Worm (Caenorhabditis elegans) whole organism, L2 larva: Measurements from ENCODE around the gene sand-1.

ENCODE experiments used
- C34F6.9 ChIP-seq: fragments of 150-350 bp; optimal IDR thresholded peaks from 2 replicates; lab custom pipeline; 2014; ENCODE audit warnings: missing biosample characterization, missing genetic modification characterization
- F13H6.1 ChIP-seq: sonication (generic microtip); optimal IDR thresholded peaks from 2 replicates; lab custom pipeline; 2016; ENCODE audit warnings: missing genetic modification characterization, missing compliant biosample characterization
- Y55F3AM.14 ChIP-seq: fragments of 200-800 bp; sonication (Bioruptor generic); optimal IDR thresholded peaks from 2 replicates; lab custom pipeline; 2018; ENCODE audit warnings: mild to moderate bottlenecking, missing genetic modification characterization, missing compliant biosample characterization
- aly-2 ChIP-seq: fragments of 150-350 bp; optimal IDR thresholded peaks from 2 replicates; lab custom pipeline; 2014; ENCODE audit warnings: missing biosample characterization, missing genetic modification characterization
- ama-1 ChIP-seq: fragments of 150-350 bp; optimal IDR thresholded peaks from 2 replicates; lab custom pipeline; 2018; ENCODE audit warnings: inconsistent platforms
- blmp-1 ChIP-seq: sonication (generic microtip); optimal IDR thresholded peaks from 2 replicates; lab custom pipeline; 2017; ENCODE audit warnings: missing genetic modification characterization, mild to moderate bottlenecking, missing compliant biosample characterization, antibody characterized with exemption, moderate library complexity; ENCODE audit not compliant: insufficient read depth
- ceh-16 ChIP-seq: fragments of 150-350 bp; optimal IDR thresholded peaks from 2 replicates; lab custom pipeline; 2014; ENCODE audit warnings: missing biosample characterization, missing genetic modification characterization
- ceh-82 ChIP-seq: fragments of 150-350 bp; optimal IDR thresholded peaks from 2 replicates; lab custom pipeline; 2014; ENCODE audit warnings: missing biosample characterization, missing genetic modification characterization
- crh-2 ChIP-seq: sonication (generic microtip); optimal IDR thresholded peaks from 2 replicates; lab custom pipeline; 2017; ENCODE audit warnings: missing biosample characterization, missing genetic modification characterization
- dmd-4 ChIP-seq: sonication (generic microtip); optimal IDR thresholded peaks from 2 replicates; lab custom pipeline; 2017; ENCODE audit warnings: missing biosample characterization, missing genetic modification characterization
- egl-27 ChIP-seq: sonication (generic microtip); optimal IDR thresholded peaks from 3 replicates; lab custom pipeline; 2017; ENCODE audit warnings: missing biosample characterization, missing genetic modification reagents, missing genetic modification characterization
- elt-3 ChIP-seq: sonication (generic microtip); optimal IDR thresholded peaks from 2 replicates; lab custom pipeline; 2017; ENCODE audit warnings: missing biosample characterization, missing genetic modification characterization
- fos-1 ChIP-seq: fragments of 150-350 bp; optimal IDR thresholded peaks from 2 replicates; lab custom pipeline; 2014; ENCODE audit warnings: missing biosample characterization, missing genetic modification characterization
- gmeb-1 ChIP-seq: fragments of 150-350 bp; optimal IDR thresholded peaks from 2 replicates; lab custom pipeline; 2014; ENCODE audit warnings: missing biosample characterization, missing genetic modification characterization
- lin-13 ChIP-seq: fragments of 150-350 bp; optimal IDR thresholded peaks from 2 replicates; lab custom pipeline; 2014; ENCODE audit warnings: missing biosample characterization, missing genetic modification reagents, missing genetic modification characterization
- lin-39 ChIP-seq: fragments of 150-350 bp; optimal IDR thresholded peaks from 2 replicates; lab custom pipeline; 2014; ENCODE audit warnings: missing biosample characterization, missing genetic modification reagents, missing genetic modification characterization
- lsy-2 ChIP-seq, 2 experiments: fragments of 150-350 bp in 1 of 2; sonication (generic microtip) in 1 of 2; optimal IDR thresholded peaks; 2 replicates each; lab custom pipeline; 2014 to 2017; ENCODE audit warnings: missing biosample characterization in 2 of 2, missing genetic modification characterization in 2 of 2
- mab-5 ChIP-seq: fragments of 150-350 bp; optimal IDR thresholded peaks from 2 replicates; lab custom pipeline; 2014; ENCODE audit warnings: missing biosample characterization, missing genetic modification characterization
- mbf-1 ChIP-seq: sonication (generic microtip); optimal IDR thresholded peaks from 2 replicates; lab custom pipeline; 2017; ENCODE audit warnings: missing biosample characterization, missing genetic modification characterization
- nhr-11 ChIP-seq: fragments of 150-350 bp; optimal IDR thresholded peaks from 2 replicates; lab custom pipeline; 2014; ENCODE audit warnings: missing biosample characterization, missing genetic modification characterization
- nhr-12 ChIP-seq: fragments of 150-350 bp; optimal IDR thresholded peaks from 2 replicates; lab custom pipeline; 2014; ENCODE audit warnings: missing biosample characterization, missing genetic modification characterization
- nhr-129 ChIP-seq: fragments of 150-350 bp; optimal IDR thresholded peaks from 2 replicates; lab custom pipeline; 2014; ENCODE audit warnings: missing biosample characterization, missing genetic modification characterization
- nhr-21 ChIP-seq: fragments of 150-350 bp; optimal IDR thresholded peaks from 2 replicates; lab custom pipeline; 2014; ENCODE audit warnings: missing biosample characterization, missing genetic modification characterization
- nhr-23 ChIP-seq: fragments of 150-350 bp; optimal IDR thresholded peaks from 2 replicates; lab custom pipeline; 2014; ENCODE audit warnings: missing biosample characterization, missing genetic modification reagents, missing genetic modification characterization
- nhr-237 ChIP-seq: fragments of 150-350 bp; optimal IDR thresholded peaks from 2 replicates; lab custom pipeline; 2014; ENCODE audit warnings: missing biosample characterization, missing genetic modification characterization
- nhr-25 ChIP-seq: fragments of 150-350 bp; sonication (generic microtip); optimal IDR thresholded peaks from 3 replicates; lab custom pipeline; 2014; ENCODE audit warnings: missing biosample characterization, missing genetic modification characterization
- nhr-6 ChIP-seq: fragments of 150-350 bp; optimal IDR thresholded peaks from 2 replicates; lab custom pipeline; 2014; ENCODE audit warnings: missing biosample characterization, missing genetic modification characterization
- nhr-77 ChIP-seq: fragments of 150-350 bp; optimal IDR thresholded peaks from 2 replicates; lab custom pipeline; 2014; ENCODE audit warnings: missing biosample characterization, missing genetic modification characterization
- sem-4 ChIP-seq: fragments of 150-350 bp; optimal IDR thresholded peaks from 2 replicates; lab custom pipeline; 2014; ENCODE audit warnings: missing biosample characterization, missing genetic modification reagents, missing genetic modification characterization
- skn-1 ChIP-seq: sonication (generic microtip); optimal IDR thresholded peaks from 2 replicates; lab custom pipeline; 2017; ENCODE audit warnings: missing biosample characterization, missing genetic modification characterization
- sma-3 ChIP-seq: sonication (generic microtip); optimal IDR thresholded peaks from 2 replicates; lab custom pipeline; 2016; ENCODE audit warnings: missing genetic modification reagents, missing genetic modification characterization, missing compliant biosample characterization
- sma-9 ChIP-seq, 2 experiments: fragments of 150-350 bp in 1 of 2; sonication (generic microtip) in 1 of 2; optimal IDR thresholded peaks; 2 replicates each; lab custom pipeline; 2014 to 2016; ENCODE audit warnings: missing genetic modification characterization in 2 of 2, mild to moderate bottlenecking in 1 of 2, missing biosample characterization in 1 of 2, missing compliant biosample characterization in 1 of 2, missing genetic modification reagents in 1 of 2, moderate library complexity in 1 of 2
- snpc-4 ChIP-seq: fragments of 150-350 bp; optimal IDR thresholded peaks from 2 replicates; lab custom pipeline; 2014; ENCODE audit warnings: missing biosample characterization, missing genetic modification characterization
- unc-39 ChIP-seq: fragments of 150-350 bp; optimal IDR thresholded peaks from 2 replicates; lab custom pipeline; 2014; ENCODE audit warnings: missing biosample characterization, missing genetic modification characterization
- unc-55 ChIP-seq: fragments of 150-350 bp; sonication (generic microtip); optimal IDR thresholded peaks from 3 replicates; lab custom pipeline; 2014; ENCODE audit warnings: missing biosample characterization, missing genetic modification reagents, missing genetic modification characterization
- unc-62 ChIP-seq: fragments of 150-350 bp; optimal IDR thresholded peaks from 2 replicates; lab custom pipeline; 2014; ENCODE audit warnings: missing biosample characterization, missing genetic modification reagents, missing genetic modification characterization
- ztf-1 ChIP-seq: fragments of 200-800 bp; sonication (Bioruptor generic); conservative IDR thresholded peaks from 2 replicates; pipeline ENCODE4 v1.3.6; 2022; ENCODE audit warnings: missing genetic modification characterization, missing compliant biosample characterization
- ztf-11 ChIP-seq: sonication (generic microtip); optimal IDR thresholded peaks from 2 replicates; lab custom pipeline; 2017; ENCODE audit warnings: missing biosample characterization, missing genetic modification characterization

Gene sand-1

ce11 chrIV:5394687-5395086, 28.0 kb downstream of the sand-1 start, which contains the start of the genes perm-3 and swsn-6 (continued):
- no peak for TF ChIP-seq Y55F3AM.14

- TF ChIP-seq dmd-4 (tag; lab: Kevin White, UChicago) (no peak), sma-3 (GFP tag; lab: Kevin White, UChicago) (no peak), nhr-129 (tag; lab: Kevin White, UChicago) (no peak), blmp-1 (no peak), unc-39 (tag; lab: Kevin White, UChicago) (no peak), ztf-1 (GFP tag; lab: Robert Waterston, UW) (no peak), F13H6.1 (tag; lab: Kevin White, UChicago) (no peak), ceh-16 (no peak), C34F6.9 (tag; lab: Kevin White, UChicago) (no peak)
Observed at ce11 chrIV:5396769-5397168, 30.1 kb downstream of the sand-1 start, which contains the start of gene ZK616.3. Gene ZK616.3 (plus strand): TSS chrIV:5397069.

- no peak for TF ChIP-seq snpc-4 (tag; lab: Kevin White, UChicago)
- no peak for TF ChIP-seq ztf-1 (GFP tag; lab: Robert Waterston, UW)
- TF ChIP-seq skn-1 = no peak
- TF ChIP-seq sma-3 (GFP tag; lab: Kevin White, UChicago) = no peak
- TF ChIP-seq dmd-4 (tag; lab: Kevin White, UChicago) = no peak
- TF ChIP-seq unc-39 (tag; lab: Kevin White, UChicago) = no peak
- no peak for TF ChIP-seq nhr-129 (tag; lab: Kevin White, UChicago)
- TF ChIP-seq nhr-12 (tag; lab: Kevin White, UChicago) = no peak
- no peak for TF ChIP-seq nhr-23 (tag; lab: Kevin White, UChicago)
- no peak for TF ChIP-seq elt-3 (tag; lab: Kevin White, UChicago)
- no peak for TF ChIP-seq nhr-11 (tag; lab: Kevin White, UChicago)
- TF ChIP-seq sma-9 (GFP tag; optimal IDR thresholded peaks at IDR 0.05; lab: Kevin White, UChicago) = no peak
- TF ChIP-seq sma-9 (tag; optimal IDR thresholded peaks at IDR 0.05; lab: Kevin White, UChicago) = no peak
- no peak for TF ChIP-seq aly-2
- TF ChIP-seq lsy-2 (tag; optimal IDR thresholded peaks at IDR 0.05; lab: Kevin White, UChicago) = no peak
- no peak for TF ChIP-seq fos-1 (tag; lab: Kevin White, UChicago)
- no peak for TF ChIP-seq ceh-16
- no peak for TF ChIP-seq unc-55 (GFP tag; lab: Kevin White, UChicago)
Observed at ce11 chrIV:5397539-5397938, 30.9 kb downstream of the sand-1 start, which contains the start of gene ZK616.2. Gene ZK616.2 (plus strand): TSS chrIV:5397839.

- no peak for TF ChIP-seq mab-5 (tag; lab: Kevin White, UChicago)
- TF ChIP-seq, all 48 proteins: peak for 0
Observed at ce11 chrIV:5400609-5401008, 33.9 kb downstream of the sand-1 start, which contains the start of gene ZK616.1. Gene ZK616.1 (plus strand): TSS chrIV:5400909.

ce11 chrIV:5405345-5405744, 38.7 kb downstream of the sand-1 start, which contains the start of gene ZK616.61:
Gene ZK616.61 (plus strand): TSS chrIV:5405645.
- TF ChIP-seq nhr-6 (tag; lab: Kevin White, UChicago) (no peak), nhr-25 (tag; lab: Kevin White, UChicago) (no peak), lsy-2 (tag; optimal IDR thresholded peaks at IDR 0.05; lab: Kevin White, UChicago) (no peak), ceh-82 (no peak), crh-2 (tag; lab: Kevin White, UChicago) (no peak), lin-39 (tag; lab: Kevin White, UChicago) (no peak), blmp-1 (no peak), egl-27 (tag; lab: Kevin White, UChicago) (no peak), ama-1 (lab: Kevin White, UChicago) (no peak)

- TF ChIP-seq gmeb-1 (no peak), fos-1 (tag; lab: Kevin White, UChicago) (no peak), lin-13 (GFP tag; lab: Kevin White, UChicago) (no peak), mab-5 (tag; lab: Kevin White, UChicago) (no peak), blmp-1 (no peak), egl-27 (tag; lab: Kevin White, UChicago) (no peak), nhr-77 (tag; lab: Kevin White, UChicago) (no peak), unc-62 (GFP tag; lab: Kevin White, UChicago) (no peak), ztf-11 (no peak), nhr-21 (tag; lab: Kevin White, UChicago) (no peak), lin-39 (tag; lab: Kevin White, UChicago) (no peak), nhr-11 (tag; lab: Kevin White, UChicago) (no peak), sma-3 (GFP tag; lab: Kevin White, UChicago) (no peak), mbf-1 (tag; lab: Kevin White, UChicago) (no peak), ceh-16 (no peak), ama-1 (lab: Kevin White, UChicago) (no peak), nhr-237 (tag; lab: Kevin White, UChicago) (no peak), ztf-1 (GFP tag; lab: Robert Waterston, UW) (no peak), sem-4 (no peak)
Observed at ce11 chrIV:5409112-5409511, 42.4 kb downstream of the sand-1 start.
